Fruit fly (Drosophila melanogaster): Measurements from ENCODE around the gene Npl4.

Gene Npl4

DNA sequence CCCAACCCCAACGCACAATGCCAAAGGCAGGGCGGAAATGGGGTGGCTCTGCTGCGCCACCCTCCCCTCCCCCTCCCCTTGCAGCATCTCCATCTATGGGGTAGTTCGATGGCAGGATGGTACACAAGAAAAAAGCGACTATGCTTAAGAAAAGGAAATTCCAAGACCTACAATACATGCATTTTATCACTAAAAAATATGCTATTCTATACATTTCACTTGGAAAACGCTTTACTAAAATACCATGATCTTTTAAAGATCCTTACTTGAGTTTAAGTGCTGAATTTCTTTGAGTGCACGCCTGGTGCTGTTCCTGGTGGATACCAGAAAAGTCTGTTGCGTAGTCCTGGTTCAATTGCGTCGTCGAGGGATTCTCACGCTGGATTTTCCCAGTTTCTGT, 6.6 kb upstream of the Npl4 start (continued):
- TF ChIP-seq CG13287 (GFP tag; IDR thresholded peaks at IDR 0.05; ENCODE audit: partially characterized antibody) = no peak
- no peak for TF ChIP-seq CG7928 (GFP tag; optimal IDR thresholded peaks at IDR 0.05)
- peak; percentile 75 for TF ChIP-seq esg (GFP tag; conservative IDR thresholded peaks at IDR 0.05)
- peak; percentile 21 for TF ChIP-seq D (optimal IDR thresholded peaks at IDR 0.05)
- TF ChIP-seq D (GFP tag; optimal IDR thresholded peaks at IDR 0.05) = peak; percentile 64
- TF ChIP-seq mirr (GFP tag; optimal IDR thresholded peaks at IDR 0.05) = no peak
- no peak for TF ChIP-seq Abd-B (GFP tag; optimal IDR thresholded peaks at IDR 0.05)
- TF ChIP-seq Hr78 (GFP tag; optimal IDR thresholded peaks at IDR 0.05) = no peak
- TF ChIP-seq bowl (GFP tag; IDR thresholded peaks at IDR 0.05) = no peak
- TF ChIP-seq pho (GFP tag; optimal IDR thresholded peaks at IDR 0.05) = peak; percentile 58
- TF ChIP-seq Sry-β (GFP tag; optimal IDR thresholded peaks at IDR 0.05) = no peak
- TF ChIP-seq Side (GFP tag; optimal IDR thresholded peaks at IDR 0.05) = peak; percentile 46
- TF ChIP-seq Lhr (GFP tag; optimal IDR thresholded peaks at IDR 0.05) = no peak
- peak; percentile 65 for TF ChIP-seq pum (GFP tag; optimal IDR thresholded peaks at IDR 0.05)
- TF ChIP-seq phol (tag; optimal IDR thresholded peaks at IDR 0.05) = peak; percentile 64
- peak; percentile 56; the same call in 2 of the 3 replicates for TF ChIP-seq CG11695 (GFP tag; IDR thresholded peaks at IDR 0.05)
- peak; percentile 25; the same call in 1 of the 2 replicates for TF ChIP-seq ssp (GFP tag; IDR thresholded peaks at IDR 0.05)
- peak; percentile 44; the same call in 1 of the 2 replicates for TF ChIP-seq CG11085 (GFP tag; IDR thresholded peaks at IDR 0.05)
- peak; percentile 54 for TF ChIP-seq CG12659 (GFP tag; optimal IDR thresholded peaks at IDR 0.05)
- TF ChIP-seq CG17328 (GFP tag; IDR thresholded peaks at IDR 0.05) = peak; percentile 76
- TF ChIP-seq chn (GFP tag; optimal IDR thresholded peaks at IDR 0.05) = peak; percentile 34
- TF ChIP-seq aop (GFP tag; IDR thresholded peaks at IDR 0.05) = no peak
- TF ChIP-seq Sin3A (optimal IDR thresholded peaks at IDR 0.05) = no peak
- peak; percentile 91 for TF ChIP-seq pros (GFP tag; optimal IDR thresholded peaks at IDR 0.05)
- TF ChIP-seq Bgb (GFP tag; IDR thresholded peaks at IDR 0.05; ENCODE audit: partially characterized antibody) = no peak
- no peak for TF ChIP-seq CG8290 (GFP tag; optimal IDR thresholded peaks at IDR 0.05)
- TF ChIP-seq CG8290 (tag; optimal IDR thresholded peaks at IDR 0.05) = peak in 1 of 2 experiments; percentile 14
- peak; percentile 44 for TF ChIP-seq CG10543 (GFP tag; optimal IDR thresholded peaks at IDR 0.05)
- TF ChIP-seq CG10565 (GFP tag; optimal IDR thresholded peaks at IDR 0.05) = no peak
- no peak for TF ChIP-seq lbe (GFP tag; optimal IDR thresholded peaks at IDR 0.05)
- peak; percentile 32 for TF ChIP-seq Dip3 (GFP tag; optimal IDR thresholded peaks at IDR 0.05)
- peak; percentile 81 for TF ChIP-seq dysf (GFP tag; IDR thresholded peaks at IDR 0.05)
- peak; percentile 80 for TF ChIP-seq crol (GFP tag; IDR thresholded peaks at IDR 0.05)
- TF ChIP-seq dati (GFP tag; IDR thresholded peaks at IDR 0.05) = no peak
- peak; percentile 11 for TF ChIP-seq Atf3 (GFP tag; optimal IDR thresholded peaks at IDR 0.05)
- peak; percentile 23 for TF ChIP-seq CG8089 (GFP tag; optimal IDR thresholded peaks at IDR 0.05)
- peak; percentile 71 for TF ChIP-seq Sox102F (GFP tag; optimal IDR thresholded peaks at IDR 0.05)
- TF ChIP-seq odd (GFP tag; optimal IDR thresholded peaks at IDR 0.05) = no peak
- TF ChIP-seq Six4 (GFP tag; optimal IDR thresholded peaks at IDR 0.05) = peak; percentile 54
- no peak for TF ChIP-seq hbn (GFP tag; IDR thresholded peaks at IDR 0.05; ENCODE audit: partially characterized antibody)
- peak; percentile 44; the same call in 1 of the 2 replicates for TF ChIP-seq Taf1 (GFP tag; IDR thresholded peaks at IDR 0.05)
- peak; percentile 57; the same call in 2 of the 3 replicates for TF ChIP-seq CG14050 (GFP tag; IDR thresholded peaks at IDR 0.05)
- TF ChIP-seq CG34224 (GFP tag; IDR thresholded peaks at IDR 0.05; ENCODE audit: partially characterized antibody) = no peak
- TF ChIP-seq lilli (GFP tag; optimal IDR thresholded peaks at IDR 0.05) = peak; percentile 46
- TF ChIP-seq kay (GFP tag; optimal IDR thresholded peaks at IDR 0.05) = no peak
- TF ChIP-seq CG5245 (GFP tag; optimal IDR thresholded peaks at IDR 0.05) = peak; percentile 48
- peak; percentile 42; the same call in 1 of the 2 replicates for TF ChIP-seq CG9215 (GFP tag; IDR thresholded peaks at IDR 0.05)
- TF ChIP-seq Oaz (GFP tag; IDR thresholded peaks at IDR 0.05) = 0 out of 2 replicates have a peak, but pooled peaks have one; percentile 11
- TF ChIP-seq CG2129 (GFP tag; IDR thresholded peaks at IDR 0.05; ENCODE audit: partially characterized antibody) = no peak
- peak; percentile 81 for TF ChIP-seq ara (GFP tag; IDR thresholded peaks at IDR 0.05)
- peak; percentile 74 for TF ChIP-seq CG7839 (tag; optimal IDR thresholded peaks at IDR 0.05)
